Worm (Caenorhabditis elegans) whole organism, L1 larva: ENCODE data around the gene pqn-70.

Experiments
- C04F5.9 ChIP-seq: sonication (generic microtip); optimal IDR thresholded peaks from 2 replicates; lab custom pipeline; 2016; ENCODE audit warnings: missing genetic modification characterization, missing compliant biosample characterization
- C16A3.4 ChIP-seq: fragments of 150-350 bp; optimal IDR thresholded peaks from 2 replicates; lab custom pipeline; 2014; ENCODE audit warnings: missing biosample characterization, missing genetic modification characterization
- C34B4.2 ChIP-seq: sonication (generic microtip); optimal IDR thresholded peaks from 2 replicates; lab custom pipeline; 2017; ENCODE audit warnings: mild to moderate bottlenecking, missing genetic modification characterization, missing compliant biosample characterization
- Y116A8C.19 ChIP-seq: sonication (generic microtip); optimal IDR thresholded peaks from 2 replicates; lab custom pipeline; 2016; ENCODE audit warnings: missing compliant biosample characterization, missing genetic modification characterization, borderline replicate concordance
- aha-1 ChIP-seq: fragments of 150-350 bp; optimal IDR thresholded peaks from 2 replicates; lab custom pipeline; 2014; ENCODE audit warnings: missing biosample characterization, missing genetic modification characterization
- alr-1 ChIP-seq: fragments of 200-800 bp; sonication (Bioruptor generic); optimal IDR thresholded peaks from 2 replicates; lab custom pipeline; 2018; ENCODE audit warnings: borderline replicate concordance, mild to moderate bottlenecking, missing genetic modification characterization, missing compliant biosample characterization
- ama-1 ChIP-seq: fragments of 150-350 bp; optimal IDR thresholded peaks from 2 replicates; lab custom pipeline; 2014
- blmp-1 ChIP-seq: fragments of 150-350 bp; optimal IDR thresholded peaks from 2 replicates; lab custom pipeline; 2014; ENCODE audit warnings: missing biosample characterization, missing genetic modification characterization
- ceh-82 ChIP-seq, 3 experiments: fragments of 150-350 bp in 1 of 3; sonication (generic microtip) in 2 of 3; optimal IDR thresholded peaks; 2 replicates each; lab custom pipeline; 2014 to 2017; ENCODE audit warnings: missing biosample characterization in 3 of 3, missing genetic modification characterization in 3 of 3
- ceh-88 ChIP-seq: fragments of 200-800 bp; sonication (Bioruptor generic); IDR thresholded peaks from 2 replicates; pipeline ENCODE4 v1.3.6; 2022; ENCODE audit warnings: missing genetic modification characterization, missing compliant biosample characterization
- ces-1 ChIP-seq: fragments of 150-350 bp; optimal IDR thresholded peaks from 2 replicates; lab custom pipeline; 2014; ENCODE audit warnings: missing biosample characterization, missing genetic modification reagents, missing genetic modification characterization
- dpl-1 ChIP-seq, 3 experiments: fragments of 150-350 bp in 2 of 3; sonication (generic microtip) in 1 of 3; optimal IDR thresholded peaks; 2 replicates each; lab custom pipeline; 2014 to 2017; ENCODE audit warnings: missing biosample characterization in 3 of 3, missing genetic modification characterization in 3 of 3, missing genetic modification reagents in 3 of 3
- egl-13 ChIP-seq: sonication (generic microtip); optimal IDR thresholded peaks from 2 replicates; lab custom pipeline; 2016; ENCODE audit warnings: missing genotype, missing genetic modification reagents, missing genetic modification characterization, missing compliant biosample characterization
- elt-2 ChIP-seq: sonication (generic microtip); optimal IDR thresholded peaks from 2 replicates; lab custom pipeline; 2016; ENCODE audit warnings: missing genetic modification characterization, mild to moderate bottlenecking, inconsistent platforms, missing compliant biosample characterization, missing genetic modification reagents
- elt-3 ChIP-seq, 6 experiments: fragments of 150-350 bp in 1 of 6; sonication (generic microtip); optimal IDR thresholded peaks; 2 replicates each; lab custom pipeline; 2017 to 2018; ENCODE audit warnings: missing biosample characterization in 6 of 6, missing genetic modification characterization in 6 of 6, inconsistent platforms in 1 of 6
- ets-5 ChIP-seq: fragments of 200-800 bp; sonication (Bioruptor generic); IDR thresholded peaks from 2 replicates; pipeline ENCODE4 v1.3.6; 2022; ENCODE audit warnings: missing genetic modification characterization, missing compliant biosample characterization
- fkh-10 ChIP-seq: sonication (generic microtip); optimal IDR thresholded peaks from 2 replicates; lab custom pipeline; 2017; ENCODE audit warnings: missing biosample characterization, missing genetic modification reagents, missing genetic modification characterization
- fkh-4 ChIP-seq: sonication (generic microtip); optimal IDR thresholded peaks from 2 replicates; lab custom pipeline; 2016; ENCODE audit warnings: missing compliant biosample characterization, missing genetic modification characterization, borderline replicate concordance
- fkh-8 ChIP-seq: sonication (generic microtip); optimal IDR thresholded peaks from 2 replicates; lab custom pipeline; 2016; ENCODE audit warnings: mild to moderate bottlenecking, missing genetic modification characterization, missing compliant biosample characterization
- fos-1 ChIP-seq: fragments of 150-350 bp; optimal IDR thresholded peaks from 2 replicates; lab custom pipeline; 2014; ENCODE audit warnings: missing biosample characterization, missing genetic modification characterization
- grh-1 ChIP-seq: fragments of 200-800 bp; sonication (Bioruptor generic); IDR thresholded peaks from 2 replicates; pipeline ENCODE4 v1.3.6; 2022; ENCODE audit warnings: missing genetic modification reagents, missing genetic modification characterization, missing compliant biosample characterization
- hlh-17 ChIP-seq: fragments of 200-800 bp; sonication (Bioruptor generic); optimal IDR thresholded peaks from 2 replicates; lab custom pipeline; 2018; ENCODE audit warnings: missing genetic modification characterization, mild to moderate bottlenecking, missing compliant biosample characterization, moderate library complexity, borderline replicate concordance
- hlh-4 ChIP-seq: sonication (generic microtip); optimal IDR thresholded peaks from 2 replicates; lab custom pipeline; 2016; ENCODE audit warnings: mild to moderate bottlenecking, missing genetic modification characterization, missing compliant biosample characterization
- hpl-2 ChIP-seq: fragments of 150-350 bp; optimal IDR thresholded peaks from 2 replicates; lab custom pipeline; 2014; ENCODE audit warnings: missing biosample characterization, missing genetic modification reagents, missing genetic modification characterization
- irx-1 ChIP-seq: sonication (generic microtip); optimal IDR thresholded peaks from 2 replicates; lab custom pipeline; 2016; ENCODE audit warnings: missing genetic modification characterization, missing compliant biosample characterization
- isw-1 ChIP-seq: fragments of 200-800 bp; sonication (Bioruptor generic); IDR thresholded peaks from 2 replicates; pipeline ENCODE4 v1.3.6; 2022; ENCODE audit warnings: missing genetic modification characterization, missing compliant biosample characterization
- jun-1 ChIP-seq: fragments of 150-350 bp; optimal IDR thresholded peaks from 2 replicates; lab custom pipeline; 2014; ENCODE audit warnings: missing biosample characterization, missing genetic modification reagents, missing genetic modification characterization
- lin-13 ChIP-seq: fragments of 150-350 bp; optimal IDR thresholded peaks from 2 replicates; lab custom pipeline; 2014; ENCODE audit warnings: missing biosample characterization, missing genetic modification reagents, missing genetic modification characterization
- lin-14 ChIP-seq: fragments of 200-800 bp; sonication (Bioruptor generic); optimal IDR thresholded peaks from 2 replicates; lab custom pipeline; 2018; ENCODE audit warnings: mild to moderate bottlenecking, missing genetic modification characterization, moderate library complexity, missing compliant biosample characterization
- lin-15B ChIP-seq: fragments of 150-350 bp; sonication (generic microtip); optimal IDR thresholded peaks from 3 replicates; lab custom pipeline; 2014; ENCODE audit warnings: missing biosample characterization, missing genetic modification characterization
- lir-3 ChIP-seq: sonication (generic microtip); optimal IDR thresholded peaks from 2 replicates; lab custom pipeline; 2016; ENCODE audit warnings: mild to moderate bottlenecking, missing genetic modification characterization, moderate library complexity, missing compliant biosample characterization; ENCODE audit not compliant: poor library complexity
- lsy-2 ChIP-seq, 2 experiments: fragments of 150-350 bp; optimal IDR thresholded peaks; 2 replicates each; lab custom pipeline; 2014; ENCODE audit warnings: missing biosample characterization in 2 of 2, missing genetic modification characterization in 2 of 2
- mef-2 ChIP-seq: fragments of 150-350 bp; optimal IDR thresholded peaks from 2 replicates; lab custom pipeline; 2014; ENCODE audit warnings: missing biosample characterization, missing genetic modification characterization
- mep-1 ChIP-seq: fragments of 150-350 bp; optimal IDR thresholded peaks from 2 replicates; lab custom pipeline; 2014; ENCODE audit warnings: missing biosample characterization, missing genetic modification characterization
- nhr-19 ChIP-seq: fragments of 200-800 bp; sonication (Bioruptor generic); conservative IDR thresholded peaks from 2 replicates; pipeline ENCODE4 v1.3.6; 2022; ENCODE audit warnings: missing genetic modification characterization, missing compliant biosample characterization
- nhr-20 ChIP-seq: sonication (generic microtip); optimal IDR thresholded peaks from 2 replicates; lab custom pipeline; 2016; ENCODE audit warnings: mild to moderate bottlenecking, missing genetic modification characterization, missing compliant biosample characterization
- nhr-28 ChIP-seq: fragments of 150-350 bp; optimal IDR thresholded peaks from 2 replicates; lab custom pipeline; 2014; ENCODE audit warnings: missing biosample characterization, missing genetic modification characterization
- nhr-76 ChIP-seq: sonication (generic microtip); optimal IDR thresholded peaks from 2 replicates; lab custom pipeline; 2017; ENCODE audit warnings: missing biosample characterization, missing genetic modification characterization
- nhr-84 ChIP-seq: sonication (generic microtip); optimal IDR thresholded peaks from 2 replicates; lab custom pipeline; 2017; ENCODE audit warnings: missing biosample characterization, missing genetic modification characterization
- nhr-90 ChIP-seq: sonication (generic microtip); optimal IDR thresholded peaks from 2 replicates; lab custom pipeline; 2016; ENCODE audit warnings: mild to moderate bottlenecking, missing genetic modification characterization, missing compliant biosample characterization; ENCODE audit not compliant: poor library complexity
- rnt-1 ChIP-seq: sonication (generic microtip); optimal IDR thresholded peaks from 2 replicates; lab custom pipeline; 2016; ENCODE audit warnings: mild to moderate bottlenecking, missing genetic modification characterization, moderate library complexity, missing compliant biosample characterization
- sox-4 ChIP-seq: sonication (generic microtip); optimal IDR thresholded peaks from 2 replicates; lab custom pipeline; 2016; ENCODE audit warnings: missing genetic modification characterization, missing compliant biosample characterization
- sup-37 ChIP-seq: fragments of 200-800 bp; sonication (Bioruptor generic); optimal IDR thresholded peaks from 2 replicates; lab custom pipeline; 2018; ENCODE audit warnings: mild to moderate bottlenecking, missing genetic modification characterization, missing compliant biosample characterization
- unc-130 ChIP-seq: fragments of 150-350 bp; optimal IDR thresholded peaks from 2 replicates; lab custom pipeline; 2017; ENCODE audit warnings: missing biosample characterization, missing genetic modification characterization, inconsistent platforms
- unc-30 ChIP-seq: sonication (generic microtip); optimal IDR thresholded peaks from 2 replicates; lab custom pipeline; 2017; ENCODE audit warnings: missing biosample characterization, missing genetic modification characterization
- unc-86 ChIP-seq: sonication (generic microtip); optimal IDR thresholded peaks from 2 replicates; lab custom pipeline; 2016; ENCODE audit warnings: missing genetic modification characterization, missing compliant biosample characterization
- vab-15 ChIP-seq: sonication (generic microtip); optimal IDR thresholded peaks from 2 replicates; lab custom pipeline; 2017; ENCODE audit warnings: missing genotype, mild to moderate bottlenecking, missing genetic modification characterization, missing compliant biosample characterization
- zag-1 ChIP-seq: fragments of 150-350 bp; optimal IDR thresholded peaks from 2 replicates; lab custom pipeline; 2014; ENCODE audit warnings: missing biosample characterization, missing genetic modification characterization
- ztf-11 ChIP-seq, 2 experiments: sonication (generic microtip); optimal IDR thresholded peaks; 2 replicates each; lab custom pipeline; 2016 to 2017; ENCODE audit warnings: missing genetic modification characterization in 2 of 2, missing biosample characterization in 1 of 2, missing compliant biosample characterization in 1 of 2

Gene pqn-70

ce11 chrV:11241580-11241979 is 13.1 kb upstream of the pqn-70 start, which contains the start of gene pgap-1:
Gene pgap-1, plus strand, starts transcription at chrV:11241880.
- no peak for TF ChIP-seq nhr-90 (tag; lab: Kevin White, UChicago)
- no peak for TF ChIP-seq egl-13 (tag; lab: Kevin White, UChicago)
- TF ChIP-seq lin-14 (GFP tag; lab: Kevin White, UChicago) = no peak
- TF ChIP-seq isw-1 (GFP tag; lab: Robert Waterston, UW) = no peak
- no peak for TF ChIP-seq dpl-1 (GFP tag; optimal IDR thresholded peaks at IDR 0.05; lab: Kevin White, UChicago)
- no peak for TF ChIP-seq hpl-2 (GFP tag; lab: Kevin White, UChicago)

ce11 chrV:11239187-11239725 is 10.8 kb upstream of the pqn-70 start, which contains the start of the genes dvc-1 and ima-1:
Gene dvc-1, minus strand, starts transcription at chrV:11239331.
Gene ima-1, plus strand, starts transcription at chrV:11239675.
- TF ChIP-seq elt-3 (tag; optimal IDR thresholded peaks at IDR 0.05; lab: Kevin White, UChicago) (peak in 2 of 6 experiments; percentile 6 to 9), nhr-76 (tag; lab: Kevin White, UChicago) (peak; percentile 24), C04F5.9 (tag; lab: Kevin White, UChicago) (no peak), ceh-82 (tag; optimal IDR thresholded peaks at IDR 0.05; lab: Kevin White, UChicago) (peak; percentile 75 to 93 (median 86)), blmp-1 (peak; percentile 44), fkh-4 (tag; lab: Kevin White, UChicago) (no peak), lsy-2 (tag; optimal IDR thresholded peaks at IDR 0.05; lab: Kevin White, UChicago) (peak; percentile 63 to 70), fkh-8 (tag; lab: Kevin White, UChicago) (no peak), irx-1 (tag; lab: Kevin White, UChicago) (no peak), lir-3 (tag; lab: Kevin White, UChicago) (peak; percentile 50), lin-14 (GFP tag; lab: Kevin White, UChicago) (peak; percentile 64), sup-37 (GFP tag; lab: Kevin White, UChicago) (no peak), C16A3.4 (tag; lab: Kevin White, UChicago) (peak; percentile 83), zag-1 (tag; lab: Kevin White, UChicago) (no peak), lin-15B (no peak), mef-2 (tag; lab: Kevin White, UChicago) (no peak), Y116A8C.19 (tag; lab: Kevin White, UChicago) (no peak), C34B4.2 (tag; lab: Kevin White, UChicago) (no peak), grh-1 (GFP tag; lab: Robert Waterston, UW) (peak; percentile 51; the same call in 1 of the 2 replicates), aha-1 (tag; lab: Kevin White, UChicago) (no peak), nhr-28 (tag; lab: Kevin White, UChicago) (no peak), ets-5 (GFP tag; lab: Robert Waterston, UW) (no peak), alr-1 (tag; lab: Kevin White, UChicago) (no peak), nhr-90 (tag; lab: Kevin White, UChicago) (peak; percentile 74), jun-1 (tag; lab: Kevin White, UChicago) (peak; percentile 52), hlh-17 (no peak), fos-1 (tag; lab: Kevin White, UChicago) (no peak), unc-86 (no peak), unc-130 (peak; percentile 18), elt-2 (peak; percentile 41), hlh-4 (tag; lab: Kevin White, UChicago) (no peak), ceh-88 (GFP tag; lab: Robert Waterston, UW) (peak; percentile 53; the same call in 1 of the 2 replicates), vab-15 (tag; lab: Kevin White, UChicago) (no peak), unc-30 (no peak), ama-1 (no peak), egl-13 (tag; lab: Kevin White, UChicago) (no peak), nhr-20 (tag; lab: Kevin White, UChicago) (peak; percentile 71), mep-1 (tag; lab: Kevin White, UChicago) (no peak), sox-4 (tag; lab: Kevin White, UChicago) (no peak), rnt-1 (tag; lab: Kevin White, UChicago) (peak; percentile 86), nhr-19 (GFP tag; lab: Robert Waterston, UW) (peak; percentile 73), lin-13 (peak; percentile 44), ces-1 (GFP tag; lab: Kevin White, UChicago) (no peak), fkh-10 (GFP tag; lab: Kevin White, UChicago) (peak; percentile 13), nhr-84 (tag; lab: Kevin White, UChicago) (no peak), dpl-1 (GFP tag; optimal IDR thresholded peaks at IDR 0.05; lab: Kevin White, UChicago) (peak; percentile 36 to 68 (median 62)), ztf-11 (tag; optimal IDR thresholded peaks at IDR 0.05; lab: Kevin White, UChicago) (peak in 1 of 2 experiments; percentile 13)
